Worm (Caenorhabditis elegans): ENCODE measurements around the gene eff-1.

eff-1 gene

DNA sequence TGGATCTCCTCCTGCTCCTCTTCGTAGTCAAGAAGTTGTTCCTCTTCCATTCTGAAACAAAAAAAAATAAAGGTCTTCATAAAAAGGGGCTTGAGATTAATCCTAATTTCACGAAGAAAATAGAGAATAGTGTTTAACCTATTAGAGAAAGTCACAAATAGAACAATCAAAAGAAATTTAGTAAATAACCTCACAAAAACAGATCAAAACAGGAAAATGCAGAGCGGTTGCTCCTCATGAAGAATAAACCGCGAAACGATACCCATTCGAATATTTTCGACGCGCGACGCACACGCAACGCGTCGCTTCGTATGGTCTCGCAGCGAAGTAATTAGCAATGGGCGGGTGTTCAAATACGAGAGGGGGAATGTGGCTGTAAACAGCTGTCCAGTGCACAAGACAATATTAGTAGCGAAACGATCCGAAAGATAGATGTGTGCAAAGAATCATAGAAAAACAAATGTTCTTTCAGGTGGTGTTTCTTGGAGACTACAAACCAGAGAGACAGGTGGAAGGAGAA is 17.6 kb upstream of the eff-1 start, which contains the start of gene hel-1 (continued):
- no peak for TF ChIP-seq fos-1 (tag; optimal IDR thresholded peaks at IDR 0.05)
- TF ChIP-seq nhr-77 (tag; optimal IDR thresholded peaks at IDR 0.05), result no peak
- TF ChIP-seq eor-1 (tag; optimal IDR thresholded peaks at IDR 0.05), result no peak
- TF ChIP-seq snpc-4 (tag; optimal IDR thresholded peaks at IDR 0.05), result peak; percentile 42
- TF ChIP-seq ceh-9 (tag; optimal IDR thresholded peaks at IDR 0.05), result no peak
- TF ChIP-seq aly-2 (tag; optimal IDR thresholded peaks at IDR 0.05), result no peak
- peak; percentile 100 for TF ChIP-seq lin-39 (tag; optimal IDR thresholded peaks at IDR 0.05)
- TF ChIP-seq ceh-28 (tag; optimal IDR thresholded peaks at IDR 0.05), result peak; percentile 24
- TF ChIP-seq mdl-1 (tag; optimal IDR thresholded peaks at IDR 0.05), result no peak

DNA sequence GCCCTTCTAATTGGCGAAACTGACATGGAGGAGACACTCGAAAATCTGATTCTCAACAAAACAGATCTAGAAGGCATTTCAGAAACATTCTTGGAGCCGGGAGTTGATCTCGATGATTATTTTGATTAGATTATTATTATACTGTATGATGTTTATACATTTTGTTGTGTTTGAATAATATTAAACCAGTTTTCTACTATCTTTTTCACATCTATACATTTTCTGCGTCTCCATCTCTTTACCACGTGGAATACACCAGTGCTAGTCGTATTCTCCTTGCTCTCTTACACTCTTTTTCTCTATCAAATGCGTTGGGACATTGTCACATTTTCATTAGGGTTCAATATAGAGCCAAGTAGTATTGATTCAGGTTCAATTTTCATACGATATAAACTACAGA is 17.0 kb upstream of the eff-1 start, which contains the start of gene C26D10.4:
Gene C26D10.4 (plus strand): TSS at position 301 of the 400 bp plus-strand sequence.
- TF ChIP-seq pha-4 (tag; optimal IDR thresholded peaks at IDR 0.05) (no peak), fkh-10 (GFP tag; optimal IDR thresholded peaks at IDR 0.05) (no peak), nfya-1 (tag; optimal IDR thresholded peaks at IDR 0.05; ENCODE audit: insufficient read depth) (no peak), mml-1 (tag; optimal IDR thresholded peaks at IDR 0.05) (no peak), nhr-43 (tag; optimal IDR thresholded peaks at IDR 0.05; ENCODE audit: poor library complexity, severe bottlenecking) (no peak), nhr-11 (tag; optimal IDR thresholded peaks at IDR 0.05) (no peak), nhr-67 (tag; optimal IDR thresholded peaks at IDR 0.05) (no peak), ceh-16 (tag; optimal IDR thresholded peaks at IDR 0.05) (no peak), mdl-1 (tag; optimal IDR thresholded peaks at IDR 0.05) (no peak), nhr-76 (tag; optimal IDR thresholded peaks at IDR 0.05) (no peak), unc-39 (tag; optimal IDR thresholded peaks at IDR 0.05) (no peak), snpc-4 (tag; optimal IDR thresholded peaks at IDR 0.05) (no peak), daf-12 (tag; optimal IDR thresholded peaks at IDR 0.05) (no peak), sea-2 (GFP tag; optimal IDR thresholded peaks at IDR 0.05) (no peak), nhr-12 (tag; optimal IDR thresholded peaks at IDR 0.05) (no peak), lin-15B (tag; optimal IDR thresholded peaks at IDR 0.05) (no peak), elt-3 (tag; optimal IDR thresholded peaks at IDR 0.05) (no peak), egl-27 (tag; optimal IDR thresholded peaks at IDR 0.05) (no peak), nhr-23 (tag; optimal IDR thresholded peaks at IDR 0.05) (no peak), elt-2 (tag; optimal IDR thresholded peaks at IDR 0.05) (no peak)

DNA sequence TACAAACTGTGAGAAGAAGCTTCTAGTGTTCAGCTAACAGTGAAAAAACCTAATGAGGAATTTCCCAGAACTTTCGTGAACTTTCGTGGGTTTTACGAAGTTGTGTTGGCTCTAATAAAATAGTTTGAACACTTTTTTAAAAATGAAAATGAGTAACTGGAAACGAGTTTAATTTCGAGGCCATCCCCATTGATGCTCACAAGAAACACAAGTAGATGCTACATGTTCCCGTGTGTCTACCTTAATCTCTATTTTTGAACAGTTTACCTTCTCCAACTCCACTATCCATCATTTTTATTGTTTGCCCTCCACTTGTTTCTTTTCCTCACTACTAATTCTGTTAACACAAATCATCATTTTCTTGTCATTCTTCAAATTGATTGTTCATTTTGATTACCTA is 12.8 kb upstream of the eff-1 start, which contains the start of gene C26D10.7:
Gene C26D10.7 (plus strand): TSS at position 301 of the 400 bp plus-strand sequence.
- TF ChIP-seq nhr-237 (tag; optimal IDR thresholded peaks at IDR 0.05), result no peak
- TF ChIP-seq nhr-76 (tag; optimal IDR thresholded peaks at IDR 0.05), result no peak
- no peak for TF ChIP-seq ceh-9 (tag; optimal IDR thresholded peaks at IDR 0.05)
- TF ChIP-seq unc-62 (GFP tag; optimal IDR thresholded peaks at IDR 0.05), result no peak
- TF ChIP-seq zag-1 (tag; optimal IDR thresholded peaks at IDR 0.05), result no peak
- TF ChIP-seq ZK546.5 (tag; optimal IDR thresholded peaks at IDR 0.05), result no peak
- TF ChIP-seq ceh-28 (tag; optimal IDR thresholded peaks at IDR 0.05), result no peak
- TF ChIP-seq R02D3.7 (tag; optimal IDR thresholded peaks at IDR 0.05), result no peak
- no peak for TF ChIP-seq nhr-25 (tag; optimal IDR thresholded peaks at IDR 0.05)
- TF ChIP-seq mdl-1 (tag; optimal IDR thresholded peaks at IDR 0.05), result no peak
- no peak for TF ChIP-seq elt-3 (tag; optimal IDR thresholded peaks at IDR 0.05)
- TF ChIP-seq aly-2 (tag; optimal IDR thresholded peaks at IDR 0.05), result no peak
- no peak for TF ChIP-seq pha-4 (tag; optimal IDR thresholded peaks at IDR 0.05)
- TF ChIP-seq ztf-4 (tag; optimal IDR thresholded peaks at IDR 0.05), result no peak

DNA sequence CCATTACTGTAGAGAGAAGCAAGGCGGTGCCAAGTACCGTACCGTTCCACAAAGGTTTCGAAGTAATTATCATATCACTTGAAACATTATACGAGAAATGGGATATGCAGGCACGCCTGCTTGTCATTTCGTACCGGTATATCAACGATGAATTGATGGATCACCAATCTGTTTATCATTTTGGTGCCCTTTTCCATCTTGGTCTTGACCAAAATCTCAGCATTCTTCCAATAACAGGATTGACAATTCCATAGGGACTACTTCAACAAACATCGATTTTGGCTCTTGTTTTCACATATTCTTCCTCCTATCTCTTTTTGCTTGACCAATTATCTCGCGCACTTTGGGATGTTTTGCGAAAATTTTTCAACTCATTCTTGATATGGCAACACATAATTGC is 7.4 kb upstream of the eff-1 start:
- TF ChIP-seq ceh-28 (tag; optimal IDR thresholded peaks at IDR 0.05) (no peak), mdl-1 (tag; optimal IDR thresholded peaks at IDR 0.05) (no peak), unc-39 (tag; optimal IDR thresholded peaks at IDR 0.05) (no peak), unc-62 (GFP tag; optimal IDR thresholded peaks at IDR 0.05) (no peak), nfya-1 (tag; optimal IDR thresholded peaks at IDR 0.05; ENCODE audit: insufficient read depth) (no peak), elt-1 (tag; optimal IDR thresholded peaks at IDR 0.05) (no peak), nhr-77 (tag; optimal IDR thresholded peaks at IDR 0.05) (no peak), nhr-12 (tag; optimal IDR thresholded peaks at IDR 0.05) (no peak), snpc-4 (tag; optimal IDR thresholded peaks at IDR 0.05) (no peak), lin-15B (tag; optimal IDR thresholded peaks at IDR 0.05) (no peak), egl-27 (tag; optimal IDR thresholded peaks at IDR 0.05) (no peak), pha-4 (tag; optimal IDR thresholded peaks at IDR 0.05) (no peak), jun-1 (tag; optimal IDR thresholded peaks at IDR 0.05) (no peak), mml-1 (tag; optimal IDR thresholded peaks at IDR 0.05) (no peak), sea-2 (GFP tag; optimal IDR thresholded peaks at IDR 0.05) (no peak), elt-3 (tag; optimal IDR thresholded peaks at IDR 0.05) (no peak), daf-12 (tag; optimal IDR thresholded peaks at IDR 0.05) (no peak), ceh-9 (tag; optimal IDR thresholded peaks at IDR 0.05) (no peak), lsy-12 (tag; optimal IDR thresholded peaks at IDR 0.05) (no peak), ceh-16 (tag; optimal IDR thresholded peaks at IDR 0.05) (no peak)
